Fruit fly (Drosophila melanogaster) whole organism, wandering third instar larva: ENCODE measurements around the gene Lcp65Aa.

Experiments used
- CrebA ChIP-seq: fragments of 200-800 bp; sonication (Bioruptor generic); optimal IDR thresholded peaks from 2 replicates; lab custom pipeline; 2016; ENCODE audit warnings: missing biosample characterization, mild to moderate bottlenecking, missing genetic modification characterization, borderline replicate concordance
- Dfd ChIP-seq: fragments of >200 bp; optimal IDR thresholded peaks from 2 replicates; lab custom pipeline; 2017; ENCODE audit warnings: missing biosample characterization, missing genetic modification characterization
- h ChIP-seq: fragments of 200-800 bp; sonication (Bioruptor generic); optimal IDR thresholded peaks from 3 replicates; lab custom pipeline; 2016; ENCODE audit warnings: missing biosample characterization, mild to moderate bottlenecking, missing genetic modification characterization
- psq ChIP-seq: fragments of 200-800 bp; sonication (Bioruptor generic); optimal IDR thresholded peaks from 3 replicates; lab custom pipeline; 2017; ENCODE audit warnings: missing biosample characterization, mild to moderate bottlenecking, missing genetic modification characterization, moderate library complexity

- TF ChIP-seq h (GFP tag; lab: Kevin White, UChicago) (no peak), Dfd (no peak), CrebA (GFP tag; lab: Kevin White, UChicago) (no peak), psq (GFP tag; lab: Kevin White, UChicago) (no peak)
Observed at dm6 chr3L:6143188-6143755, 7.8 kb upstream of the Lcp65Aa start, which contains the start of gene Lcp65Ad.
